Fruit fly (Drosophila melanogaster): Measurements from ENCODE around the gene CG5214.

DNA sequence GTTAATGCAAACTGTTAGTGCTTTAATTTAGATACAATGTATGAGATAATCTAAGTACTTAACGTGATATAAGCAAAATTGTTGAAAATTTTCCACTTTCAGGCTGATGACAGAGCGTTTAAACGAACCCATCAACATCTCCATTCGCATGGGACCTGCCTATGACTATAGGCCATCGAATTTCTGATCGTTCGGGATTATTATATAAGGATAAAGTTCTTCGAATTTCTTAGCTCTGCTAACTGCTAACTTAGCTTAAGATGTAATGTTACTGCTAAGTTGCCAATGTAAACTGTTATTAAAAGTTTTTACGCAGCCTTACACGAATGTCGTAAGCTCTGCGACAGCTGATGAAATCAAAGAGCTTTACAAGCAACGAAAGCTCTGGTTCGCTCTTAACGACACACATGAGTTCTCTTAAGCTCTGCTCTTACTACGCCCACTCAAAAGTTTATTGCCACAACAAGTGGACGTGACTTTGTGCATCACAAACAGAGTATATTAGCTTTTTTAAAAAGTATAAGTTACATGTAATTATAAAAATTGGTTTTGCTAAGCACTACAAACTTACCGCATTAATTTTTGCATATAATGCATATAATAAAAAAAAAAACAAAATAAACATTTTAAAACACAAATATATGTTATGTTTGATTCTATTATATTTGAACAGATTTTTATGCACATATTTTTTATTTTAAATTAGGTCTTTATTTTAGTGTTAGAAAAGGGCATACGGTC, 47.3 kb upstream of the CG5214 start:
- TF ChIP-seq CG8478 (optimal IDR thresholded peaks at IDR 0.05) (no peak), psq (optimal IDR thresholded peaks at IDR 0.05) (no peak), EcR (GFP tag; optimal IDR thresholded peaks at IDR 0.05) (no peak), pan (optimal IDR thresholded peaks at IDR 0.05) (no peak), usp (GFP tag; optimal IDR thresholded peaks at IDR 0.05) (no peak), Dll (optimal IDR thresholded peaks at IDR 0.05) (no peak)
